Fruit fly (Drosophila melanogaster) S2 (cell line): ENCODE measurements around the gene CG46520.
"Not testable (repeated sequence)": the region's sequence is repeated elsewhere in the genome, so short reads cannot be mapped to it uniquely, and the experiment has no call there.

Experiments used
- CG8478 ChIP-seq: fragments of >200 bp; optimal IDR thresholded peaks from 2 replicates; lab custom pipeline; 2018
- CTCF ChIP-seq, 2 experiments: fragments of >200 bp; optimal IDR thresholded peaks; 2 replicates each; lab custom pipeline; 2018

Gene CG46520

DNA sequence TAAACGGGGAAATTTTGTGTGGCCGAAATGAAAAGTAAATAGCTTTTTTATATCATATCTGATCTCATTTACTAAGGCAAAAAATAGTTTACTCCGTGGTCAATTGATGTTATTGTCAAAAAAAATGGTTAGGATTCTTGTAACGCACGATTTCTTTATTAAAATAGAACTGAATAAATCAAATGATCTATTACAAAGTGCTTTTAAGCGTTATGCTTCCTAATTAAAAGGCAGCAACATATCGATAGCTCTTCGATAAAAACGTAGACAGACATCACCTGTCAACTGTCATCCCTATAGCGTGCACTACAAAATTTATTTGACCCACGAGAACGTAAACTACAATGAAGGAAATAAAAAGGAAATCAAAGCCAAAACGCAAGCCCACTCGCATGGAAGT, at the start of gene CG46520:
Gene CG46520, plus strand, starts transcription at position 301 of the 400 bp plus-strand sequence.
- TF ChIP-seq CTCF (optimal IDR thresholded peaks at IDR 0.05; lab: Kevin White, UChicago); CG8478 (lab: Kevin White, UChicago): not testable (repeated sequence)

- TF ChIP-seq CG8478 (lab: Kevin White, UChicago); CTCF (optimal IDR thresholded peaks at IDR 0.05; lab: Kevin White, UChicago): not testable (repeated sequence)
Observed at dm6 chrX:22187070-22187469, 49.3 kb upstream of the CG46520 start, which contains the start of gene CG46512. Gene CG46512 (plus strand): TSS chrX:22187370.

DNA sequence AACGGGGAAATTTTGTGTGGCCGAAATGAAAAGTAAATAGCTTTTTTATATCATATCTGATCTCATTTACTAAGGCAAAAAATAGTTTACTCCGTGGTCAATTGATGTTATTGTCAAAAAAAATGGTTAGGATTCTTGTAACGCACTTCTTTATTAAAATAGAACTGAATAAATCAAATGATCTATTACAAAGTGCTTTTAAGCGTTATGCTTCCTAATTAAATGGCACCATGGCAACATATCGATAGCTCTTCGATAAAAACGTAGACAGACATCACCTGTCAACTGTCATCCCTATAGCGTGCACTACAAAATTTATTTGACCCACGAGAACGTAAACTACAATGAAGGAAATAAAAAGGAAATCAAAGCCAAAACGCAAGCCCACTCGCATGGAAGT, 44.4 kb upstream of the CG46520 start, which contains the start of gene CG46513:
Gene CG46513, plus strand, starts transcription at position 301 of the 400 bp plus-strand sequence.
- TF ChIP-seq CTCF (optimal IDR thresholded peaks at IDR 0.05; lab: Kevin White, UChicago); CG8478 (lab: Kevin White, UChicago): not testable (repeated sequence)

- not testable (repeated sequence) for TF ChIP-seq CTCF (optimal IDR thresholded peaks at IDR 0.05; lab: Kevin White, UChicago); CG8478 (lab: Kevin White, UChicago)
Observed at dm6 chrX:22196874-22197273, 39.5 kb upstream of the CG46520 start, which contains the start of gene CG46514. Gene CG46514 (plus strand): TSS chrX:22197174.

dm6 chrX:22201883-22202282, 34.5 kb upstream of the CG46520 start, which contains the start of gene CG46515:
Gene CG46515 (plus strand): TSS chrX:22202183.
- TF ChIP-seq CTCF (optimal IDR thresholded peaks at IDR 0.05; lab: Kevin White, UChicago); CG8478 (lab: Kevin White, UChicago): not testable (repeated sequence)

dm6 chrX:22212028-22212427, 24.3 kb upstream of the CG46520 start, which contains the start of gene CG46516:
Gene CG46516 (plus strand): TSS chrX:22212328.
- TF ChIP-seq CG8478 (lab: Kevin White, UChicago); CTCF (optimal IDR thresholded peaks at IDR 0.05; lab: Kevin White, UChicago): not testable (repeated sequence)

dm6 chrX:22217079-22217478, 19.3 kb upstream of the CG46520 start, which contains the start of gene CG46517:
Gene CG46517 (plus strand): TSS chrX:22217379.
- TF ChIP-seq CG8478 (lab: Kevin White, UChicago); CTCF (optimal IDR thresholded peaks at IDR 0.05; lab: Kevin White, UChicago): not testable (repeated sequence)

- not testable (repeated sequence) for TF ChIP-seq CTCF (optimal IDR thresholded peaks at IDR 0.05; lab: Kevin White, UChicago); CG8478 (lab: Kevin White, UChicago)
Observed at dm6 chrX:22226273-22226672, 10.1 kb upstream of the CG46520 start, which contains the start of gene CG46518. Gene CG46518 (plus strand): TSS chrX:22226573.

dm6 chrX:22231270-22231669, 5.1 kb upstream of the CG46520 start, which contains the start of gene CG46519:
Gene CG46519 (plus strand): TSS chrX:22231570.
- not testable (repeated sequence) for TF ChIP-seq CG8478 (lab: Kevin White, UChicago); CTCF (optimal IDR thresholded peaks at IDR 0.05; lab: Kevin White, UChicago)

- TF ChIP-seq CG8478 (lab: Kevin White, UChicago); CTCF (optimal IDR thresholded peaks at IDR 0.05; lab: Kevin White, UChicago): not testable (repeated sequence)
Observed at dm6 chrX:22241272-22241671, 4.9 kb downstream of the CG46520 start, which contains the start of gene CG46521. Gene CG46521 (plus strand): TSS chrX:22241572.

dm6 chrX:22246300-22246699, 9.9 kb downstream of the CG46520 start, which contains the start of gene CG46522:
Gene CG46522 (plus strand): TSS chrX:22246600.
- TF ChIP-seq CTCF (optimal IDR thresholded peaks at IDR 0.05; lab: Kevin White, UChicago); CG8478 (lab: Kevin White, UChicago): not testable (repeated sequence)

dm6 chrX:22251282-22251681, 14.9 kb downstream of the CG46520 start, which contains the start of gene CG41562:
Gene CG41562 (plus strand): TSS chrX:22251582.
- not testable (repeated sequence) for TF ChIP-seq CG8478 (lab: Kevin White, UChicago); CTCF (optimal IDR thresholded peaks at IDR 0.05; lab: Kevin White, UChicago)
